Worm (Caenorhabditis elegans): ENCODE results near the gene R09H10.5.

Gene R09H10.5

DNA sequence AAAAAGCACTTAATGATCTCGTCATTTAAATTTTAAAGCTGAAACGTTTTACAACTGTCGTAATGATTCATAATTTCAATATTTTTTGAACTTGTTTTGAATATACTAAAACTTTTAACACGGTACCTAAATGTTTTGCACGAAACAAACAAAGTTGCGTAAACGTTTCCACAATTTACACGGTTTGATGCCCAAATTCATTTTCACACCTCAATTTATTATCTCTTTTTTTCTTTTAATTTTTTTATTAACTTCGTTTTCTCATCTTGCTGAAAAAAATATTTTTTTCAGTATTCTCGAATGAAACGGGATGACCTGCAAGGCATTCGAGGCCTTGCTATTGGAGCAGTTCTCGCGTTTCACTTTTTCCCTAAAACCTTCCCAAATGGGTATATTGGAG lies 44.4 kb downstream of the R09H10.5 start, which contains the start of gene oac-8:
oac-8 (plus strand) TSS at position 301 of the 400 bp plus-strand sequence.
- TF ChIP-seq eyg-1 (tag; optimal IDR thresholded peaks at IDR 0.05) (no peak), pax-1 (tag; optimal IDR thresholded peaks at IDR 0.05) (no peak), ceh-18 (tag; optimal IDR thresholded peaks at IDR 0.05) (no peak)

DNA sequence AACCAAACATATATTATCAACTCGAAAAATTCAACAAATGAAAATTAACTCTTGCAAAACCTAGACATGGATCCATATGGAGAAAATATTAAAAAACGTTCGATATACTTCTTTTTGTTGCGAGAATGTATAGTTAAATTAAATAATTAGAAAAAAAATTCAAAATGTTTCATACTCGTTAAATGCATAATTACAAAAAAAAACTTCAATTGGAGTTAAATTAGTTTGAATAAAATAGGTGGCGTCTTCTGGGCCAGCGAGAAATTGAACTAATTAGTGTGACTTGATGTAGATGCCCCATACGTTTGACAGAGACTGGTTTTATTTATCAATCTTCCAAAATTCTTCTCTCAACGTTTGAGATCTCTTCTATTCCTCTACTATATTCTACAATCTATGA lies 50.3 kb downstream of the R09H10.5 start, which contains the start of gene lgc-43:
lgc-43 (plus strand) TSS at position 301 of the 400 bp plus-strand sequence.
- TF ChIP-seq hlh-8 (tag; optimal IDR thresholded peaks at IDR 0.05) (no peak), ceh-19 (GFP tag; optimal IDR thresholded peaks at IDR 0.05) (no peak), ceh-6 (GFP tag; optimal IDR thresholded peaks at IDR 0.05) (no peak)

DNA sequence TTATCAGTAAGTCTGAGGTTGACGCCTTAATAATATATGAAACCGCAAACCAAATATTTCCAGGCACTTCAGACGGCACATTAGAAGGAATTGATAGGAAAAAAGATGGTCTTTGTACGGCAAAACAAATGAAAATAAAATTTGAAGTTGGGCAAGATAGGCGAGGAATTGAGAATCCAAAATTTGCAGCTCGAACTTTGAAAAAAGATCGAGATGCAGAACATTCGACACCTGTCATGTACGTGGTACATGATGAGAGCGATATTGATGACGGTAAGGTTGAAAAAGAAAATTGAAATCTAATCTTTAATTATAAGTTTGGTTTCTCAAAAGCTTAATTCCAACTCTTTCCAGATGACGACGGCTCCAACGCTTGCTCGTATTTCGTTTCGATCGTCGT lies 51.0 kb downstream of the R09H10.5 start:
- TF ChIP-seq fkh-10 (GFP tag; optimal IDR thresholded peaks at IDR 0.05), result no peak
- TF ChIP-seq hlh-30 (tag; optimal IDR thresholded peaks at IDR 0.05; ENCODE audit: insufficient read depth), result no peak

DNA sequence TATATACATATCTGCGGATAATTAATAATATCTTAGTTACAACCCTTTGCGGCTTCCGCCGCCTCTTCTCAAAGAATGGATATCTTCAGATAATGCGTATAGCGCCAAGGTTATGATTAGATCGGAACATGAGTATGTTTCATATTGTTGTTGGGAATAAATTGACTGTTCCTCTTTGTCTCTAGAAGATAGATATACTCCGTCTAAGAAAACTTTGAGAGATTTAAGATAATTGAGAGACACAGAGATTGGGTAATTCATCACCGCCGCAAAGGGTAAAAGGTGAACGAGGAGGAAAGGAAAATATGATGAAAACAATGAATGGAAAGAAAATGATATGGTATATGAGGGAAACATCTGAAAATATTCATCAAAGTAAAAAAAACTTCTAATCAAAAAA lies 52.0 kb downstream of the R09H10.5 start:
- TF ChIP-seq unc-55 (GFP tag; optimal IDR thresholded peaks at IDR 0.05), result peak; percentile 32
- TF ChIP-seq hlh-15 (tag; optimal IDR thresholded peaks at IDR 0.05), result no peak

DNA sequence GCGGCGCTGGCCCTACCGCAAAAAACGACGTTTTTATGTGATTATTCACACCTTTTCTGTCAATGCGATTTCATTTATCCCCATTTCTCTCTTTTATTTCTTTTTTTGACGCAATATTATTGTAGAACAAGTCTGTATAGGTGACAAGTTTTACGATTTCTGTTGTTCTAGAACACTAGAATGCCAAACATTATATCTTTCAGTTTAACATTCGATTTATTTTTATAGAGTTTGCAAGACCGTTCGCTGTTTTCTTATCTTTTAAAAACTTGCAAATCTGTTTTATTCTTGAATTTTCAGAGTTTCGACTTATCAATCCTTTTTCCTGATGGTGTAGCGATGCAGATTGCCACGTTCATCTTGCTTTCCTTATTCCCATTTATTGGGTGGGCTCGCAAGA lies 52.6 kb downstream of the R09H10.5 start, which contains the start of gene efn-2:
efn-2 (plus strand) TSS at position 301 of the 400 bp plus-strand sequence.
- TF ChIP-seq hlh-8 (tag; optimal IDR thresholded peaks at IDR 0.05) (no peak), pat-9 (tag; optimal IDR thresholded peaks at IDR 0.05) (no peak), ceh-18 (tag; optimal IDR thresholded peaks at IDR 0.05) (no peak), fkh-10 (GFP tag; optimal IDR thresholded peaks at IDR 0.05) (no peak), ceh-6 (GFP tag; optimal IDR thresholded peaks at IDR 0.05) (no peak)

DNA sequence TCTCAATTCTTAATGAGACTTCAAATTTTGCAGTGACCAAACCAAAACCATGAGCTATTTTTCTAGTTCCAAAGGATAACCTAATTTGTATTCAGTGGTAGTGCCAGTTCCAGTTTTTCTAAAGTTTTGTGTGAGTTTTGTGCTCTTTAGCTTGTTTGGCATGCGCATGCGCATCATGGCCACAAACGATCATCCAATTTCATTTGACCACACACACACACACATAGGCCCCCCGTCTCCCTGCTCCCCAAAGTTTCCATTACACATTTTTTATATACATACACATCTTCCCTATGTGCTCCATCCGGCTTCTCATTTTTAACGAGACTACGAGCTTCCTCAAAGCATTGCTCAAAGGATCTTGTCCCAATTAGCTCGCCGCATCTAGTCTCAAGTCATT lies 54.2 kb downstream of the R09H10.5 start:
- TF ChIP-seq nhr-232 (tag; optimal IDR thresholded peaks at IDR 0.05), result no peak
- peak; percentile 83 for TF ChIP-seq unc-42 (tag; optimal IDR thresholded peaks at IDR 0.05)
- TF ChIP-seq pha-2 (tag; optimal IDR thresholded peaks at IDR 0.05), result no peak
- TF ChIP-seq Y22D7AL.16 (tag; optimal IDR thresholded peaks at IDR 0.05), result no peak
- no peak for TF ChIP-seq ceh-30 (tag; optimal IDR thresholded peaks at IDR 0.05)

DNA sequence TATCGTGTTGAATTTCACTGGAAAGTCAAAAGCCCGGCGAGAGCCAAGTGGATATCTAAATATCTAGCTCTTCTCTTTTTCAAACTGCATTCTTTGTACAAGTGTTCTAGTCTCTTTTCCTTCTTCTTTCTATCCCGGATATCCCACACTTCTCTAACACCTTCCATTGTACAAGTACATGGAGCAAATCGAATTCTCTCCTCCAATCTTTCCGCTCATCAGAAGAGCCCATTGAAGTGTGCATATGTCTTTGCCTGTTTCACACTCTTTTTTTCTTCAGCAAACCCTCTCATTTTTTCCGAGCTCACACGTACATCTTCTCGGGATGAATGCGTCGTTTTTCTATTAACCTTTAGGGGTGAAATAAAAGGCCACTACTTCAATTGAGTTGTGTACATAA lies 55.2 kb downstream of the R09H10.5 start:
- TF ChIP-seq K09A11.1 (tag; optimal IDR thresholded peaks at IDR 0.05; ENCODE audit: insufficient read depth) (no peak), sdc-2 (tag; optimal IDR thresholded peaks at IDR 0.05) (no peak), mec-3 (tag; optimal IDR thresholded peaks at IDR 0.05; ENCODE audit: borderline replicate concordance) (no peak), sox-4 (tag; optimal IDR thresholded peaks at IDR 0.05) (no peak), unc-42 (tag; optimal IDR thresholded peaks at IDR 0.05) (peak; percentile 59), madf-2 (tag; optimal IDR thresholded peaks at IDR 0.05) (no peak), ceh-2 (tag; optimal IDR thresholded peaks at IDR 0.05) (no peak)
